Fruit fly (Drosophila melanogaster) whole organism, embryonic: Measurements from ENCODE around the gene Fur2.

Source experiments
- Adf1 ChIP-seq: fragments of 200-800 bp; sonication (Bioruptor generic); IDR thresholded peaks from 2 replicates; pipeline ENCODE4 v1.3.6; 2022; ENCODE audit warnings: missing biosample characterization, missing genetic modification characterization
- Blimp-1 ChIP-seq: fragments of 200-800 bp; sonication (Bioruptor generic); optimal IDR thresholded peaks from 3 replicates; lab custom pipeline; 2018; ENCODE audit warnings: missing biosample characterization, missing genetic modification characterization, mild to moderate bottlenecking, moderate library complexity, missing genetic modification reagents
- CG10147 ChIP-seq: fragments of 200-800 bp; sonication (Bioruptor generic); optimal IDR thresholded peaks from 2 replicates; lab custom pipeline; 2019; ENCODE audit warnings: missing biosample characterization, mild to moderate bottlenecking, missing genetic modification characterization, moderate library complexity
- CG11504 ChIP-seq: fragments of 200-800 bp; sonication (Bioruptor generic); optimal IDR thresholded peaks from 3 replicates; lab custom pipeline; 2019; ENCODE audit warnings: missing biosample characterization, mild to moderate bottlenecking, missing genetic modification characterization, moderate library complexity
- CG11723 ChIP-seq: fragments of 200-800 bp; sonication (Bioruptor generic); optimal IDR thresholded peaks from 2 replicates; lab custom pipeline; 2017; ENCODE audit warnings: missing biosample characterization, mild to moderate bottlenecking, missing genetic modification characterization
- CG14860 ChIP-seq: fragments of 200-800 bp; sonication (Bioruptor generic); IDR thresholded peaks from 3 replicates; pipeline ENCODE4 v1.3.6; 2022; ENCODE audit warnings: missing biosample characterization, missing genetic modification characterization; ENCODE audit not compliant: partially characterized antibody
- CG14965 ChIP-seq: fragments of 200-800 bp; sonication (Bioruptor generic); optimal IDR thresholded peaks from 2 replicates; lab custom pipeline; 2016; ENCODE audit warnings: missing biosample characterization, missing genetic modification characterization, borderline replicate concordance
- CG15696 ChIP-seq: fragments of 200-800 bp; sonication (Bioruptor generic); optimal IDR thresholded peaks from 2 replicates; lab custom pipeline; 2019; ENCODE audit warnings: missing biosample characterization, mild to moderate bottlenecking, missing genetic modification characterization, moderate library complexity
- CG1602 ChIP-seq: fragments of 200-800 bp; sonication (Bioruptor generic); optimal IDR thresholded peaks from 3 replicates; lab custom pipeline; 2016; ENCODE audit warnings: missing biosample characterization, missing genetic modification characterization
- CG1603 ChIP-seq: fragments of 200-800 bp; sonication (Bioruptor generic); optimal IDR thresholded peaks from 2 replicates; lab custom pipeline; 2019; ENCODE audit warnings: missing biosample characterization, mild to moderate bottlenecking, missing genetic modification characterization, moderate library complexity
- CG16813 ChIP-seq: fragments of 200-800 bp; sonication (Bioruptor generic); IDR thresholded peaks from 3 replicates; pipeline ENCODE4 v1.3.6; 2022; ENCODE audit warnings: missing biosample characterization, missing genetic modification characterization; ENCODE audit not compliant: partially characterized antibody
- CG16815 ChIP-seq: fragments of 200-800 bp; sonication (Bioruptor generic); optimal IDR thresholded peaks from 3 replicates; lab custom pipeline; 2017; ENCODE audit warnings: missing biosample characterization, mild to moderate bottlenecking, missing genetic modification characterization
- CG31365 ChIP-seq: fragments of 200-800 bp; sonication (Bioruptor generic); optimal IDR thresholded peaks from 2 replicates; lab custom pipeline; 2018; ENCODE audit warnings: missing biosample characterization, mild to moderate bottlenecking, missing genetic modification characterization
- CG3726 ChIP-seq: fragments of 200-800 bp; sonication (Bioruptor generic); IDR thresholded peaks from 3 replicates; pipeline ENCODE4, ENCODE4 v1.3.6; 2022; ENCODE audit warnings: missing biosample characterization, missing genetic modification characterization
- CG4360 ChIP-seq: fragments of 200-800 bp; sonication (Bioruptor generic); IDR thresholded peaks from 2 replicates; pipeline ENCODE4 v1.3.6; 2022; ENCODE audit warnings: missing biosample characterization, missing genetic modification characterization
- CG4617 ChIP-seq: fragments of 200-800 bp; sonication (Bioruptor generic); optimal IDR thresholded peaks from 3 replicates; lab custom pipeline; 2016; ENCODE audit warnings: missing biosample characterization, missing genetic modification characterization, borderline replicate concordance
- CG6175 ChIP-seq: fragments of 200-800 bp; sonication (Bioruptor generic); IDR thresholded peaks from 3 replicates; pipeline ENCODE4 v1.3.6; 2022; ENCODE audit warnings: missing biosample characterization, missing genetic modification characterization
- CG7556 ChIP-seq: fragments of 200-800 bp; sonication (Bioruptor generic); optimal IDR thresholded peaks from 2 replicates; lab custom pipeline; 2017; ENCODE audit warnings: missing biosample characterization, mild to moderate bottlenecking, missing genetic modification characterization
- CG7963 ChIP-seq: fragments of 200-800 bp; sonication (Bioruptor generic); IDR thresholded peaks from 3 replicates; pipeline ENCODE4 v1.3.6; 2022; ENCODE audit warnings: missing biosample characterization, missing genetic modification characterization; ENCODE audit not compliant: partially characterized antibody
- Dfd ChIP-seq, 2 experiments: fragments of >200 bp; optimal IDR thresholded peaks; 2 replicates each; lab custom pipeline; 2017; ENCODE audit warnings: missing biosample characterization in 2 of 2, missing genetic modification characterization in 2 of 2
- E2f2 ChIP-seq: fragments of 200-800 bp; sonication (Bioruptor generic); IDR thresholded peaks from 2 replicates; pipeline ENCODE4 v1.3.6; 2022; ENCODE audit warnings: missing biosample characterization, missing genetic modification characterization
- Fer3 ChIP-seq: fragments of 200-800 bp; sonication (Bioruptor generic); optimal IDR thresholded peaks from 2 replicates; lab custom pipeline; 2018; ENCODE audit warnings: missing biosample characterization, mild to moderate bottlenecking, missing genetic modification characterization, moderate library complexity
- HHEX ChIP-seq: fragments of 200-800 bp; sonication (Bioruptor generic); optimal IDR thresholded peaks from 3 replicates; lab custom pipeline; 2017; ENCODE audit warnings: missing biosample characterization, mild to moderate bottlenecking, missing genetic modification characterization, missing genetic modification reagents
- HLH4C ChIP-seq: fragments of 200-800 bp; sonication (Bioruptor generic); IDR thresholded peaks from 3 replicates; pipeline ENCODE4 v1.3.6; 2022; ENCODE audit warnings: missing biosample characterization, missing genetic modification characterization; ENCODE audit not compliant: partially characterized antibody
- Kr ChIP-seq: fragments of 200-800 bp; sonication (Bioruptor generic); optimal IDR thresholded peaks from 2 replicates; lab custom pipeline; 2017; ENCODE audit warnings: missing biosample characterization, mild to moderate bottlenecking, missing genetic modification characterization
- MESR4 ChIP-seq: fragments of 200-800 bp; sonication (Bioruptor generic); optimal IDR thresholded peaks from 2 replicates; lab custom pipeline; 2018; ENCODE audit warnings: missing biosample characterization, mild to moderate bottlenecking, missing genetic modification characterization, moderate library complexity
- Mad ChIP-seq: fragments of 200-800 bp; sonication (Bioruptor generic); optimal IDR thresholded peaks from 2 replicates; lab custom pipeline; 2016; ENCODE audit warnings: missing biosample characterization, missing genetic modification characterization
- Myb ChIP-seq: fragments of 200-800 bp; sonication (Bioruptor generic); optimal IDR thresholded peaks from 2 replicates; lab custom pipeline; 2016; ENCODE audit warnings: missing biosample characterization, missing genetic modification characterization
- Ravus ChIP-seq: fragments of 200-800 bp; sonication (Bioruptor generic); IDR thresholded peaks from 2 replicates; pipeline ENCODE4 v1.3.6; 2022; ENCODE audit warnings: missing biosample characterization, missing genetic modification characterization
- Sry-δ ChIP-seq: fragments of 200-800 bp; sonication (Bioruptor generic); optimal IDR thresholded peaks from 2 replicates; lab custom pipeline; 2016; ENCODE audit warnings: missing biosample characterization, missing genetic modification characterization
- Tbp ChIP-seq: fragments of >200 bp; optimal IDR thresholded peaks from 2 replicates; lab custom pipeline; 2018; ENCODE audit warnings: missing biosample characterization, missing genetic modification characterization
- ap ChIP-seq: fragments of 200-800 bp; sonication (Bioruptor generic); IDR thresholded peaks from 2 replicates; pipeline ENCODE4 v1.3.6; 2022; ENCODE audit warnings: missing biosample characterization, missing genetic modification characterization
- bsh ChIP-seq, 2 experiments: fragments of 200-800 bp; sonication (Bioruptor generic); optimal IDR thresholded peaks; 2 replicates each; lab custom pipeline; 2017 to 2018; ENCODE audit warnings: mild to moderate bottlenecking in 2 of 2, missing biosample characterization in 2 of 2, missing genetic modification characterization in 2 of 2, moderate library complexity in 1 of 2
- ci ChIP-seq: fragments of 200-800 bp; sonication (Bioruptor generic); IDR thresholded peaks from 3 replicates; pipeline ENCODE4 v1.3.6; 2022; ENCODE audit warnings: missing biosample characterization, missing genetic modification characterization
- dati ChIP-seq: fragments of 200-800 bp; sonication (Bioruptor generic); IDR thresholded peaks from 2 replicates; pipeline ENCODE4 v1.3.6; 2022; ENCODE audit warnings: missing biosample characterization, missing genetic modification characterization
- ems ChIP-seq: fragments of 200-800 bp; sonication (Bioruptor generic); optimal IDR thresholded peaks from 3 replicates; lab custom pipeline; 2016; ENCODE audit warnings: missing biosample characterization, missing genetic modification characterization
- fd102C ChIP-seq: fragments of 200-800 bp; sonication (Bioruptor generic); optimal IDR thresholded peaks from 2 replicates; lab custom pipeline; 2018; ENCODE audit warnings: missing biosample characterization, mild to moderate bottlenecking, missing genetic modification characterization, moderate library complexity
- fd64A ChIP-seq: fragments of 200-800 bp; sonication (Bioruptor generic); optimal IDR thresholded peaks from 3 replicates; lab custom pipeline; 2018; ENCODE audit warnings: missing biosample characterization, mild to moderate bottlenecking, missing genetic modification characterization
- gcm2 ChIP-seq: fragments of 200-800 bp; sonication (Bioruptor generic); optimal IDR thresholded peaks from 2 replicates; lab custom pipeline; 2016; ENCODE audit warnings: missing biosample characterization, missing genetic modification characterization
- hb ChIP-seq: fragments of 200-800 bp; sonication (Bioruptor generic); IDR thresholded peaks from 3 replicates; pipeline ENCODE4 v1.3.6; 2022; ENCODE audit warnings: missing biosample characterization, missing genetic modification characterization; ENCODE audit not compliant: partially characterized antibody
- kah ChIP-seq: fragments of 200-800 bp; sonication (Bioruptor generic); optimal IDR thresholded peaks from 2 replicates; lab custom pipeline; 2018; ENCODE audit warnings: missing biosample characterization, mild to moderate bottlenecking, missing genetic modification characterization
- lbe ChIP-seq: fragments of 200-800 bp; sonication (Bioruptor generic); optimal IDR thresholded peaks from 2 replicates; lab custom pipeline; 2016; ENCODE audit warnings: missing biosample characterization, mild to moderate bottlenecking, missing genetic modification characterization
- mirr ChIP-seq: fragments of 200-800 bp; sonication (Bioruptor generic); optimal IDR thresholded peaks from 3 replicates; lab custom pipeline; 2018; ENCODE audit warnings: missing biosample characterization, mild to moderate bottlenecking, missing genetic modification characterization
- pfk ChIP-seq: fragments of 200-800 bp; sonication (Bioruptor generic); optimal IDR thresholded peaks from 2 replicates; lab custom pipeline; 2018; ENCODE audit warnings: missing biosample characterization, mild to moderate bottlenecking, missing genetic modification characterization, moderate library complexity
- sens ChIP-seq: fragments of 200-800 bp; sonication (Bioruptor generic); peaks from one replicate; lab custom pipeline; 2016; ENCODE audit warnings: missing biosample characterization, missing genetic modification characterization
- sima ChIP-seq: fragments of 200-800 bp; sonication (Bioruptor generic); optimal IDR thresholded peaks from 2 replicates; lab custom pipeline; 2016; ENCODE audit warnings: missing biosample characterization, missing genetic modification characterization
- sisA ChIP-seq: fragments of 200-800 bp; sonication (Bioruptor generic); IDR thresholded peaks from 2 replicates; pipeline ENCODE4 v1.3.6; 2022; ENCODE audit warnings: missing biosample characterization, missing genetic modification characterization
- slou ChIP-seq: fragments of 200-800 bp; sonication (Bioruptor generic); optimal IDR thresholded peaks from 3 replicates; lab custom pipeline; 2016; ENCODE audit warnings: missing biosample characterization, missing genetic modification characterization
- ssp ChIP-seq: fragments of 200-800 bp; sonication (Bioruptor generic); IDR thresholded peaks from 2 replicates; pipeline ENCODE4 v1.3.6; 2022; ENCODE audit warnings: missing biosample characterization, missing genetic modification characterization
- trem ChIP-seq: fragments of 200-800 bp; optimal IDR thresholded peaks from 3 replicates; lab custom pipeline; 2019; ENCODE audit warnings: missing biosample characterization, mild to moderate bottlenecking, missing genetic modification characterization, moderate library complexity
- tup ChIP-seq: fragments of 200-800 bp; sonication (Bioruptor generic); optimal IDR thresholded peaks from 2 replicates; lab custom pipeline; 2016; ENCODE audit warnings: missing biosample characterization, mild to moderate bottlenecking, missing genetic modification characterization, moderate library complexity

Gene Fur2

dm6 chrX:16361306-16361705 lies 11.6 kb upstream of the Fur2 start, which contains the start of gene nonA (continued):
- TF ChIP-seq CG4617 (GFP tag; lab: Kevin White, UChicago) (peak; percentile 51), Ravus (GFP tag; lab: Robert Waterston, UW) (no peak), Sry-δ (peak; percentile 51), E2f2 (no peak), CG31365 (tag; lab: Kevin White, UChicago) (no peak), kah (GFP tag; lab: Kevin White, UChicago) (no peak), dati (GFP tag; lab: Robert Waterston, UW) (no peak), HHEX (no peak), slou (GFP tag; lab: Kevin White, UChicago) (no peak), CG6175 (GFP tag; lab: Robert Waterston, UW) (no peak), Tbp (no peak), CG11504 (tag; lab: Kevin White, UChicago) (no peak), CG3726 (GFP tag; lab: Robert Waterston, UW) (no peak), sens (GFP tag; lab: Kevin White, UChicago) (no peak), CG4360 (GFP tag; lab: Robert Waterston, UW) (no peak), CG7556 (GFP tag; lab: Kevin White, UChicago) (no peak), Adf1 (GFP tag; lab: Robert Waterston, UW) (no peak), CG16815 (GFP tag; lab: Kevin White, UChicago) (no peak), Fer3 (tag; lab: Kevin White, UChicago) (no peak), fd64A (no peak), sima (GFP tag; lab: Kevin White, UChicago) (no peak), CG11723 (GFP tag; lab: Kevin White, UChicago) (peak; percentile 14), CG15696 (tag; lab: Kevin White, UChicago) (no peak), pfk (GFP tag; lab: Kevin White, UChicago) (peak; percentile 96), bsh (GFP tag; optimal IDR thresholded peaks at IDR 0.05; lab: Kevin White, UChicago) (no peak), hb (GFP tag; lab: Robert Waterston, UW) (no peak), Mad (GFP tag; lab: Kevin White, UChicago) (no peak), CG1602 (GFP tag; lab: Kevin White, UChicago) (no peak), Blimp-1 (GFP tag; lab: Kevin White, UChicago) (no peak), MESR4 (GFP tag; lab: Kevin White, UChicago) (peak; percentile 58), ci (GFP tag; lab: Robert Waterston, UW) (no peak), ssp (GFP tag; lab: Robert Waterston, UW) (peak; percentile 88), Dfd (GFP tag; optimal IDR thresholded peaks at IDR 0.05; lab: Kevin White, UChicago) (no peak), CG10147 (GFP tag; lab: Kevin White, UChicago) (no peak), lbe (GFP tag; lab: Kevin White, UChicago) (no peak), CG1603 (tag; lab: Kevin White, UChicago) (peak; percentile 99), mirr (GFP tag; lab: Kevin White, UChicago) (no peak)

DNA sequence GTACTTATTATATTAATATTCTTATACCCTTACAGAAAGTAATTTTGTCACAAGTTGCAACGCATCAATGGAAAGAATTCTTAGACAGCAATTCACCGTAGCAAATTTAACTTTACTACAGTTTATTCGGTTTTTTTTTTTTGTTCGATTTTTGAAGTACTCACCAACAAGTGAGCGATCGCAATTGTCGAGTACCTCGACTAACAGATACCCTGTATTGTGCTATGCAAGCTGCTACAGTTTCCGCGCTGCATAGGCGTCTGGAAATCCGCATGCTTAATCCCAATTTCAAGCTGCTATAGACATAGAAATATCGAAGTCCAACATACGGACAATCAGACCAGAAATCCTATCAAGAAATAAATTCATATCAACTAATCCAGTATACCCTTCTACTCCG lies 4.3 kb upstream of the Fur2 start:
- TF ChIP-seq gcm2 = no peak
- peak; percentile 55; the same call in 2 of the 3 replicates for TF ChIP-seq HLH4C
- no peak for TF ChIP-seq ap (GFP tag; lab: Robert Waterston, UW)
- TF ChIP-seq sisA (GFP tag; lab: Robert Waterston, UW) = no peak
- peak; percentile 50; the same call in 2 of the 3 replicates for TF ChIP-seq CG14860 (GFP tag; lab: Robert Waterston, UW)
- no peak for TF ChIP-seq fd102C
- TF ChIP-seq CG7963 = peak; percentile 52; the same call in 2 of the 3 replicates
- peak; percentile 26; the same call in 1 of the 3 replicates for TF ChIP-seq CG16813 (GFP tag; lab: Robert Waterston, UW)
- TF ChIP-seq ems (GFP tag; lab: Kevin White, UChicago) = no peak
- no peak for TF ChIP-seq trem (tag; lab: Kevin White, UChicago)
- no peak for TF ChIP-seq CG14965 (GFP tag; lab: Kevin White, UChicago)
- no peak for TF ChIP-seq Myb (GFP tag; lab: Kevin White, UChicago)
- no peak for TF ChIP-seq Kr
- no peak for TF ChIP-seq tup (GFP tag; lab: Kevin White, UChicago)
